Fruit fly (Drosophila melanogaster): Measurements from ENCODE around the gene CG10214.
A peak's percentile ranks its signal among the peaks of the same experiment; 100 is the strongest.

CG10214 gene

dm6 chr3R:23721936-23722335, 45.4 kb downstream of the CG10214 start (continued):
- TF ChIP-seq Eip75B (GFP tag; optimal IDR thresholded peaks at IDR 0.05) (no peak), CG3032 (tag; optimal IDR thresholded peaks at IDR 0.05) (peak; percentile 20), CG34406 (GFP tag; optimal IDR thresholded peaks at IDR 0.05) (no peak), CG4318 (GFP tag; optimal IDR thresholded peaks at IDR 0.05) (no peak), Ets21C (GFP tag; optimal IDR thresholded peaks at IDR 0.05) (no peak), Lpt (GFP tag; optimal IDR thresholded peaks at IDR 0.05) (no peak), Hr38 (GFP tag; optimal IDR thresholded peaks at IDR 0.05) (no peak), CG8632 (GFP tag; optimal IDR thresholded peaks at IDR 0.05) (no peak), CG1621 (tag; optimal IDR thresholded peaks at IDR 0.05) (no peak), CG11902 (GFP tag; optimal IDR thresholded peaks at IDR 0.05) (no peak), CG15336 (GFP tag; IDR thresholded peaks at IDR 0.05) (no peak), net (GFP tag; optimal IDR thresholded peaks at IDR 0.05) (no peak), eg (GFP tag; IDR thresholded peaks at IDR 0.05) (no peak), esn (GFP tag; optimal IDR thresholded peaks at IDR 0.05) (no peak), CG7368 (GFP tag; optimal IDR thresholded peaks at IDR 0.05) (no peak), svp (GFP tag) (peak; percentile 65), CG9139 (GFP tag; optimal IDR thresholded peaks at IDR 0.05) (no peak), Blimp-1 (GFP tag; optimal IDR thresholded peaks at IDR 0.05) (no peak), pdm3 (GFP tag; optimal IDR thresholded peaks at IDR 0.05) (no peak), Sox102F (GFP tag; optimal IDR thresholded peaks at IDR 0.05) (no peak), Sox15 (GFP tag; optimal IDR thresholded peaks at IDR 0.05) (no peak), Ets96B (tag; optimal IDR thresholded peaks at IDR 0.05) (no peak), lz (GFP tag; optimal IDR thresholded peaks at IDR 0.05) (peak; percentile 18), Sox14 (GFP tag; optimal IDR thresholded peaks at IDR 0.05) (no peak), achi (GFP tag; optimal IDR thresholded peaks at IDR 0.05) (no peak), fd85E (GFP tag; optimal IDR thresholded peaks at IDR 0.05) (no peak), CG32006 (GFP tag; optimal IDR thresholded peaks at IDR 0.05) (no peak), Hr4 (GFP tag; optimal IDR thresholded peaks at IDR 0.05) (no peak), CG10669 (GFP tag; optimal IDR thresholded peaks at IDR 0.05) (no peak)

- no peak for TF ChIP-seq CG3032 (tag; optimal IDR thresholded peaks at IDR 0.05)
- no peak for TF ChIP-seq lz (GFP tag; optimal IDR thresholded peaks at IDR 0.05)
- no peak for TF ChIP-seq CG6854 (GFP tag; optimal IDR thresholded peaks at IDR 0.05)
- TF ChIP-seq CG31627 (GFP tag; optimal IDR thresholded peaks at IDR 0.05), result no peak
- no peak for TF ChIP-seq pdm3 (GFP tag; optimal IDR thresholded peaks at IDR 0.05)
- no peak for TF ChIP-seq Ets21C (GFP tag; optimal IDR thresholded peaks at IDR 0.05)
- no peak for TF ChIP-seq dac (GFP tag; optimal IDR thresholded peaks at IDR 0.05)
- no peak for TF ChIP-seq CG3919 (GFP tag; optimal IDR thresholded peaks at IDR 0.05)
- TF ChIP-seq CG11762 (GFP tag; optimal IDR thresholded peaks at IDR 0.05; ENCODE audit: insufficient read depth), result no peak
- no peak for TF ChIP-seq vri (GFP tag; optimal IDR thresholded peaks at IDR 0.05)
- no peak for TF ChIP-seq CG1621 (tag; optimal IDR thresholded peaks at IDR 0.05)
- no peak for TF ChIP-seq CG10631 (GFP tag; optimal IDR thresholded peaks at IDR 0.05)
These were observed 45.8 kb downstream of the CG10214 start, which contains the start of gene CG10232 for dm6 chr3R:23721525-23721924. Gene CG10232, minus strand, starts transcription at chr3R:23721625.

dm6 chr3R:23718297-23718941, 48.9 kb downstream of the CG10214 start, which contains the start of gene nau:
Gene nau, minus strand, starts transcription at chr3R:23718357.
- TF ChIP-seq CG6854 (GFP tag; optimal IDR thresholded peaks at IDR 0.05) (no peak), CG8119 (GFP tag; IDR thresholded peaks at IDR 0.05) (no peak), CG3919 (GFP tag; optimal IDR thresholded peaks at IDR 0.05) (no peak), topi (GFP tag; optimal IDR thresholded peaks at IDR 0.05) (no peak), Sox14 (GFP tag; optimal IDR thresholded peaks at IDR 0.05) (no peak), eg (GFP tag; IDR thresholded peaks at IDR 0.05) (no peak), CG7368 (GFP tag; optimal IDR thresholded peaks at IDR 0.05) (no peak), CG11294 (GFP tag; IDR thresholded peaks at IDR 0.05) (no peak)
